Worm (Caenorhabditis elegans) whole organism, late embryonic: ENCODE measurements around the gene gna-1.

Source experiments
- ceh-31 ChIP-seq: sonication (generic microtip); optimal IDR thresholded peaks from 2 replicates; lab custom pipeline; 2016; ENCODE audit warnings: missing genetic modification characterization, missing compliant biosample characterization
- ceh-48 ChIP-seq: sonication (generic microtip); optimal IDR thresholded peaks from 2 replicates; lab custom pipeline; 2016; ENCODE audit warnings: missing genetic modification characterization, inconsistent platforms, missing compliant biosample characterization
- pha-4 ChIP-seq: fragments of 150-350 bp; optimal IDR thresholded peaks from 2 replicates; lab custom pipeline; 2018; ENCODE audit warnings: missing biosample characterization, missing genetic modification reagents, missing genetic modification characterization
- pqm-1 ChIP-seq: sonication (generic microtip); optimal IDR thresholded peaks from 2 replicates; lab custom pipeline; 2016; ENCODE audit warnings: missing genetic modification characterization, missing compliant biosample characterization

- TF ChIP-seq pqm-1 (no peak), ceh-48 (tag; lab: Kevin White, UChicago) (no peak), pha-4 (no peak), ceh-31 (no peak)
Observed at ce11 chrV:10332012-10332411, 12.1 kb upstream of the gna-1 start, which contains the start of gene crm-1.
